Worm (Caenorhabditis elegans) whole organism, late embryonic: ENCODE measurements around the gene anmt-1.

Experiments used
- C08G9.2 ChIP-seq: sonication (generic microtip); optimal IDR thresholded peaks from 2 replicates; lab custom pipeline; 2016; ENCODE audit warnings: mild to moderate bottlenecking, missing genetic modification characterization, moderate library complexity, missing compliant biosample characterization
- F13H6.1 ChIP-seq: sonication (generic microtip); optimal IDR thresholded peaks from 2 replicates; lab custom pipeline; 2016; ENCODE audit warnings: missing genetic modification characterization, missing compliant biosample characterization
- K02D7.2 ChIP-seq: sonication (generic microtip); optimal IDR thresholded peaks from 2 replicates; lab custom pipeline; 2017; ENCODE audit warnings: mild to moderate bottlenecking, missing genetic modification characterization, missing compliant biosample characterization
- K09A11.1 ChIP-seq: sonication (generic microtip); optimal IDR thresholded peaks from 2 replicates; lab custom pipeline; 2017; ENCODE audit warnings: antibody characterized with exemption, mild to moderate bottlenecking, missing genetic modification characterization, missing compliant biosample characterization; ENCODE audit not compliant: insufficient read depth
- T23F11.4 ChIP-seq: fragments of 200-800 bp; sonication (Bioruptor generic); optimal IDR thresholded peaks from 2 replicates; lab custom pipeline; 2018; ENCODE audit warnings: mild to moderate bottlenecking, missing genetic modification characterization, missing compliant biosample characterization
- ahr-1 ChIP-seq: sonication (generic microtip); optimal IDR thresholded peaks from 2 replicates; lab custom pipeline; 2016; ENCODE audit warnings: missing genetic modification characterization, missing compliant biosample characterization
- ama-1 ChIP-seq: fragments of 150-350 bp; optimal IDR thresholded peaks from 2 replicates; lab custom pipeline; 2014
- ceh-14 ChIP-seq: sonication (generic microtip); optimal IDR thresholded peaks from 2 replicates; lab custom pipeline; 2016; ENCODE audit warnings: missing genotype, missing genetic modification characterization, missing compliant biosample characterization
- ceh-18 ChIP-seq: sonication (generic microtip); optimal IDR thresholded peaks from 2 replicates; lab custom pipeline; 2016; ENCODE audit warnings: missing genetic modification characterization, missing compliant biosample characterization
- ceh-19 ChIP-seq: fragments of 200-800 bp; sonication (Bioruptor generic); optimal IDR thresholded peaks from 2 replicates; lab custom pipeline; 2018; ENCODE audit warnings: mild to moderate bottlenecking, missing genetic modification characterization, missing compliant biosample characterization
- ceh-22 ChIP-seq: sonication (generic microtip); optimal IDR thresholded peaks from 2 replicates; lab custom pipeline; 2017; ENCODE audit warnings: missing biosample characterization, missing genetic modification characterization
- ceh-30 ChIP-seq: fragments of 150-350 bp; optimal IDR thresholded peaks from 2 replicates; lab custom pipeline; 2014; ENCODE audit warnings: missing biosample characterization, missing genetic modification characterization
- ceh-45 ChIP-seq: fragments of 200-800 bp; sonication (Bioruptor generic); IDR thresholded peaks from 2 replicates; pipeline ENCODE4 v1.3.6; 2022; ENCODE audit warnings: missing genetic modification reagents, missing genetic modification characterization, missing compliant biosample characterization
- ceh-48 ChIP-seq: sonication (generic microtip); optimal IDR thresholded peaks from 2 replicates; lab custom pipeline; 2016; ENCODE audit warnings: missing genetic modification characterization, inconsistent platforms, missing compliant biosample characterization
- ceh-6 ChIP-seq: fragments of 200-800 bp; sonication (Bioruptor generic); optimal IDR thresholded peaks from 2 replicates; lab custom pipeline; 2018; ENCODE audit warnings: mild to moderate bottlenecking, missing genetic modification characterization, missing compliant biosample characterization
- che-1 ChIP-seq: sonication (generic microtip); optimal IDR thresholded peaks from 2 replicates; lab custom pipeline; 2016; ENCODE audit warnings: mild to moderate bottlenecking, missing genetic modification characterization, missing compliant biosample characterization
- dmd-4 ChIP-seq: sonication (generic microtip); optimal IDR thresholded peaks from 2 replicates; lab custom pipeline; 2016; ENCODE audit warnings: borderline replicate concordance, missing genetic modification characterization, missing compliant biosample characterization
- dve-1 ChIP-seq: sonication (generic microtip); optimal IDR thresholded peaks from 2 replicates; lab custom pipeline; 2017; ENCODE audit warnings: antibody characterized with exemption, mild to moderate bottlenecking, missing genetic modification characterization, missing compliant biosample characterization
- elt-2 ChIP-seq: sonication (generic microtip); optimal IDR thresholded peaks from 2 replicates; lab custom pipeline; 2016; ENCODE audit warnings: missing genetic modification reagents, missing genetic modification characterization, missing compliant biosample characterization
- ets-4 ChIP-seq: sonication (generic microtip); optimal IDR thresholded peaks from 2 replicates; lab custom pipeline; 2016; ENCODE audit warnings: missing genetic modification characterization, missing compliant biosample characterization
- eyg-1 ChIP-seq: sonication (generic microtip); optimal IDR thresholded peaks from 2 replicates; lab custom pipeline; 2016; ENCODE audit warnings: missing genotype, missing genetic modification characterization, missing compliant biosample characterization
- fax-1 ChIP-seq: sonication (generic microtip); optimal IDR thresholded peaks from 2 replicates; lab custom pipeline; 2016; ENCODE audit warnings: missing genotype, missing genetic modification characterization, missing compliant biosample characterization
- fkh-10 ChIP-seq: fragments of 150-350 bp; optimal IDR thresholded peaks from 2 replicates; lab custom pipeline; 2014; ENCODE audit warnings: missing biosample characterization, missing genetic modification reagents, missing genetic modification characterization
- fkh-6 ChIP-seq: sonication (generic microtip); optimal IDR thresholded peaks from 2 replicates; lab custom pipeline; 2016; ENCODE audit warnings: missing genetic modification characterization, missing compliant biosample characterization
- hlh-13 ChIP-seq: fragments of 200-800 bp; sonication (Bioruptor generic); optimal IDR thresholded peaks from 2 replicates; lab custom pipeline; 2018; ENCODE audit warnings: mild to moderate bottlenecking, missing genetic modification characterization, missing compliant biosample characterization
- hlh-15 ChIP-seq: sonication (generic microtip); optimal IDR thresholded peaks from 2 replicates; lab custom pipeline; 2016; ENCODE audit warnings: missing genetic modification characterization, missing compliant biosample characterization
- hlh-30 ChIP-seq: sonication (generic microtip); optimal IDR thresholded peaks from 2 replicates; lab custom pipeline; 2017; ENCODE audit warnings: antibody characterized with exemption, missing genetic modification characterization, missing compliant biosample characterization; ENCODE audit not compliant: insufficient read depth
- hlh-8 ChIP-seq: sonication (generic microtip); optimal IDR thresholded peaks from 2 replicates; lab custom pipeline; 2016; ENCODE audit warnings: missing genotype, missing genetic modification characterization, missing compliant biosample characterization
- lim-6 ChIP-seq: sonication (generic microtip); optimal IDR thresholded peaks from 2 replicates; lab custom pipeline; 2016; ENCODE audit warnings: missing genetic modification characterization, missing compliant biosample characterization
- lin-11 ChIP-seq: fragments of 200-800 bp; sonication (Bioruptor generic); optimal IDR thresholded peaks from 2 replicates; lab custom pipeline; 2018; ENCODE audit warnings: mild to moderate bottlenecking, missing genetic modification characterization, missing compliant biosample characterization
- mec-3 ChIP-seq: sonication (generic microtip); optimal IDR thresholded peaks from 2 replicates; lab custom pipeline; 2016; ENCODE audit warnings: borderline replicate concordance, missing genetic modification characterization, missing compliant biosample characterization
- nhr-11 ChIP-seq: fragments of 150-350 bp; optimal IDR thresholded peaks from 2 replicates; lab custom pipeline; 2014; ENCODE audit warnings: missing biosample characterization, missing genetic modification characterization
- nhr-232 ChIP-seq: sonication (generic microtip); optimal IDR thresholded peaks from 2 replicates; lab custom pipeline; 2016; ENCODE audit warnings: missing genetic modification characterization, missing compliant biosample characterization
- npax-4 ChIP-seq: sonication (generic microtip); optimal IDR thresholded peaks from 2 replicates; lab custom pipeline; 2016; ENCODE audit warnings: missing genetic modification characterization, missing compliant biosample characterization
- odd-2 ChIP-seq: sonication (generic microtip); optimal IDR thresholded peaks from 2 replicates; lab custom pipeline; 2017; ENCODE audit warnings: antibody characterized with exemption, mild to moderate bottlenecking, missing genetic modification characterization, missing compliant biosample characterization
- pag-3 ChIP-seq: sonication (generic microtip); optimal IDR thresholded peaks from 2 replicates; lab custom pipeline; 2016; ENCODE audit warnings: missing compliant biosample characterization, missing genetic modification characterization, borderline replicate concordance
- pat-9 ChIP-seq: fragments of 200-800 bp; sonication (Bioruptor generic); optimal IDR thresholded peaks from 2 replicates; lab custom pipeline; 2018; ENCODE audit warnings: mild to moderate bottlenecking, missing genetic modification characterization, moderate library complexity, missing compliant biosample characterization
- pax-1 ChIP-seq: fragments of 150-350 bp; optimal IDR thresholded peaks from 2 replicates; lab custom pipeline; 2014; ENCODE audit warnings: missing biosample characterization, missing genetic modification characterization
- pha-2 ChIP-seq: sonication (generic microtip); optimal IDR thresholded peaks from 2 replicates; lab custom pipeline; 2017; ENCODE audit warnings: mild to moderate bottlenecking, missing genetic modification characterization, missing compliant biosample characterization
- pha-4 ChIP-seq: fragments of 150-350 bp; optimal IDR thresholded peaks from 2 replicates; lab custom pipeline; 2018; ENCODE audit warnings: missing biosample characterization, missing genetic modification reagents, missing genetic modification characterization
- pqm-1 ChIP-seq: sonication (generic microtip); optimal IDR thresholded peaks from 2 replicates; lab custom pipeline; 2016; ENCODE audit warnings: missing genetic modification characterization, missing compliant biosample characterization
- pros-1 ChIP-seq: fragments of 150-350 bp; optimal IDR thresholded peaks from 2 replicates; lab custom pipeline; 2014; ENCODE audit warnings: missing biosample characterization, missing genetic modification reagents, missing genetic modification characterization
- ref-2 ChIP-seq: sonication (generic microtip); optimal IDR thresholded peaks from 2 replicates; lab custom pipeline; 2016; ENCODE audit warnings: missing genetic modification characterization, missing compliant biosample characterization
- rnt-1 ChIP-seq: sonication (generic microtip); optimal IDR thresholded peaks from 2 replicates; lab custom pipeline; 2016; ENCODE audit warnings: missing genetic modification characterization, missing compliant biosample characterization
- sox-2 ChIP-seq: fragments of 200-800 bp; sonication (Bioruptor generic); IDR thresholded peaks from 2 replicates; pipeline ENCODE4 v1.3.6; 2022; ENCODE audit warnings: missing genetic modification reagents, missing genetic modification characterization, missing compliant biosample characterization
- sox-4 ChIP-seq: sonication (generic microtip); optimal IDR thresholded peaks from 2 replicates; lab custom pipeline; 2017; ENCODE audit warnings: mild to moderate bottlenecking, missing genetic modification characterization, inconsistent platforms, missing compliant biosample characterization
- syd-9 ChIP-seq: sonication (generic microtip); optimal IDR thresholded peaks from 2 replicates; lab custom pipeline; 2016; ENCODE audit warnings: mild to moderate bottlenecking, missing genetic modification characterization, moderate library complexity, missing compliant biosample characterization
- tbx-2 ChIP-seq: sonication (generic microtip); optimal IDR thresholded peaks from 2 replicates; lab custom pipeline; 2016; ENCODE audit warnings: missing genetic modification characterization, missing compliant biosample characterization
- tbx-7 ChIP-seq: sonication (generic microtip); optimal IDR thresholded peaks from 2 replicates; lab custom pipeline; 2016; ENCODE audit warnings: missing genotype, missing genetic modification characterization, missing compliant biosample characterization
- ttx-3 ChIP-seq: sonication (generic microtip); optimal IDR thresholded peaks from 2 replicates; lab custom pipeline; 2016; ENCODE audit warnings: missing genetic modification reagents, missing genetic modification characterization, missing compliant biosample characterization
- unc-3 ChIP-seq, 2 experiments: fragments of 200-800 bp in 1 of 2; sonication (Bioruptor generic) in 1 of 2; sonication (generic microtip) in 1 of 2; conservative IDR thresholded peaks in 1 of 2; optimal IDR thresholded peaks in 1 of 2; 2 replicates each; pipeline versions ENCODE4 v1.3.6 to Lab custom; 2016 to 2022; ENCODE audit warnings: missing compliant biosample characterization in 2 of 2, missing genetic modification characterization in 2 of 2, missing genetic modification reagents in 1 of 2
- unc-42 ChIP-seq: sonication (generic microtip); optimal IDR thresholded peaks from 2 replicates; lab custom pipeline; 2016; ENCODE audit warnings: missing genotype, missing genetic modification characterization, missing compliant biosample characterization
- ztf-16 ChIP-seq: sonication (generic microtip); optimal IDR thresholded peaks from 2 replicates; lab custom pipeline; 2017; ENCODE audit warnings: missing genetic modification characterization, missing compliant biosample characterization

The anmt-1 gene

ce11 chrIII:8652922-8653321, 31.7 kb upstream of the anmt-1 start:
- TF ChIP-seq fax-1 (tag; lab: Kevin White, UChicago) (peak; percentile 18), fkh-10 (no peak), F13H6.1 (no peak), nhr-11 (tag; lab: Kevin White, UChicago) (no peak), sox-4 (peak; percentile 21), rnt-1 (tag; lab: Kevin White, UChicago) (no peak), hlh-13 (GFP tag; lab: Kevin White, UChicago) (peak; percentile 26), dmd-4 (peak; percentile 14), ama-1 (lab: Kevin White, UChicago) (no peak), unc-3 (GFP tag; conservative IDR thresholded peaks at IDR 0.05; lab: Robert Waterston, UW) (peak; percentile 46; the same call in 1 of the 2 replicates), unc-3 (tag; optimal IDR thresholded peaks at IDR 0.05; lab: Kevin White, UChicago) (no peak), lim-6 (tag; lab: Kevin White, UChicago) (no peak), pat-9 (peak; percentile 8), ceh-14 (tag; lab: Kevin White, UChicago) (peak; percentile 5), T23F11.4 (GFP tag; lab: Kevin White, UChicago) (no peak), ceh-48 (tag; lab: Kevin White, UChicago) (no peak), pqm-1 (tag; lab: Kevin White, UChicago) (no peak), ets-4 (tag; lab: Kevin White, UChicago) (no peak), pag-3 (tag; lab: Kevin White, UChicago) (no peak), ceh-30 (tag; lab: Kevin White, UChicago) (no peak), ahr-1 (no peak), unc-42 (tag; lab: Kevin White, UChicago) (no peak), K02D7.2 (tag; lab: Kevin White, UChicago) (no peak), odd-2 (no peak), pax-1 (no peak), elt-2 (tag; lab: Kevin White, UChicago) (peak; percentile 25), pha-4 (no peak), hlh-8 (tag; lab: Kevin White, UChicago) (no peak), ceh-19 (no peak), syd-9 (tag; lab: Kevin White, UChicago) (peak; percentile 49), ceh-22 (tag; lab: Kevin White, UChicago) (no peak), C08G9.2 (tag; lab: Kevin White, UChicago) (no peak), eyg-1 (tag; lab: Kevin White, UChicago) (no peak), ceh-6 (GFP tag; lab: Kevin White, UChicago) (peak; percentile 54), tbx-7 (no peak), pros-1 (tag; lab: Kevin White, UChicago) (no peak), npax-4 (tag; lab: Kevin White, UChicago) (no peak), nhr-232 (tag; lab: Kevin White, UChicago) (peak; percentile 37), tbx-2 (tag; lab: Kevin White, UChicago) (no peak), ttx-3 (tag; lab: Kevin White, UChicago) (no peak), lin-11 (tag; lab: Kevin White, UChicago) (peak; percentile 12), pha-2 (tag; lab: Kevin White, UChicago) (no peak), ref-2 (tag; lab: Kevin White, UChicago) (no peak), ceh-45 (no peak), che-1 (tag; lab: Kevin White, UChicago) (peak; percentile 45), mec-3 (tag; lab: Kevin White, UChicago) (no peak), dve-1 (peak; percentile 23), fkh-6 (tag; lab: Kevin White, UChicago) (peak; percentile 12), hlh-15 (no peak), K09A11.1 (tag; lab: Kevin White, UChicago) (no peak), ceh-18 (peak; percentile 47), ztf-16 (no peak), hlh-30 (no peak), sox-2 (GFP tag; lab: Robert Waterston, UW) (no peak; the same call in 1 of the 2 replicates)
